Fruit fly (Drosophila melanogaster) whole organism, wandering third instar larva: ENCODE results near the gene CG2924.

Experiments used
- Abd-B ChIP-seq: fragments of >200 bp; optimal IDR thresholded peaks from 2 replicates; lab custom pipeline; 2017; ENCODE audit warnings: missing biosample characterization, missing genetic modification characterization
- CG9705 ChIP-seq: fragments of 200-800 bp; sonication (Bioruptor generic); optimal IDR thresholded peaks from 2 replicates; lab custom pipeline; 2018; ENCODE audit warnings: missing biosample characterization, mild to moderate bottlenecking, missing genetic modification characterization
- CrebA ChIP-seq: fragments of 200-800 bp; sonication (Bioruptor generic); optimal IDR thresholded peaks from 2 replicates; lab custom pipeline; 2016; ENCODE audit warnings: missing biosample characterization, mild to moderate bottlenecking, missing genetic modification characterization, borderline replicate concordance
- Dfd ChIP-seq: fragments of >200 bp; optimal IDR thresholded peaks from 2 replicates; lab custom pipeline; 2017; ENCODE audit warnings: missing biosample characterization, missing genetic modification characterization
- Dif ChIP-seq: fragments of 200-275, 200-300 bp; sonication (Bioruptor generic); optimal IDR thresholded peaks from 2 replicates; lab custom pipeline; 2018; ENCODE audit warnings: missing biosample characterization, missing genetic modification characterization; ENCODE audit not compliant: partially characterized antibody
- GATAd ChIP-seq: sonication (Bioruptor generic); optimal IDR thresholded peaks from 2 replicates; lab custom pipeline; 2016; ENCODE audit warnings: missing biosample characterization, missing genetic modification characterization
- HLH106 ChIP-seq: fragments of 200-800 bp; optimal IDR thresholded peaks from 3 replicates; lab custom pipeline; 2019; ENCODE audit warnings: missing biosample characterization, mild to moderate bottlenecking, missing genetic modification characterization, moderate library complexity
- Hnf4 ChIP-seq: fragments of 200-800 bp; sonication (Bioruptor generic); optimal IDR thresholded peaks from 2 replicates; lab custom pipeline; 2016; ENCODE audit warnings: missing biosample characterization, mild to moderate bottlenecking, missing genetic modification characterization
- Hr78 ChIP-seq: fragments of >200 bp; optimal IDR thresholded peaks from 2 replicates; lab custom pipeline; 2017; ENCODE audit warnings: missing biosample characterization, missing genetic modification characterization
- Hr83 ChIP-seq: fragments of 200-300 bp; sonication (Bioruptor generic); optimal IDR thresholded peaks from 2 replicates; lab custom pipeline; 2016; ENCODE audit warnings: missing biosample characterization, mild to moderate bottlenecking, missing genetic modification characterization, moderate library complexity; ENCODE audit not compliant: poor library complexity, severe bottlenecking
- Jra ChIP-seq: sonication (Bioruptor generic); optimal IDR thresholded peaks from 2 replicates; lab custom pipeline; 2016; ENCODE audit warnings: missing biosample characterization, missing genetic modification characterization
- Myc ChIP-seq: fragments of >200 bp; optimal IDR thresholded peaks from 2 replicates; lab custom pipeline; 2017
- N ChIP-seq: fragments of >200 bp; optimal IDR thresholded peaks from 2 replicates; lab custom pipeline; 2018; ENCODE audit warnings: missing biosample characterization, missing external identifiers, missing genetic modification characterization
- OdsH ChIP-seq: fragments of 200-800 bp; sonication (Bioruptor generic); optimal IDR thresholded peaks from 2 replicates; lab custom pipeline; 2016; ENCODE audit warnings: missing biosample characterization, mild to moderate bottlenecking, missing genetic modification characterization
- Rel ChIP-seq, 2 experiments: fragments of 200-800 bp; sonication (Bioruptor generic) in 1 of 2; optimal IDR thresholded peaks; 2 replicates in 1 of 2; 3 replicates in 1 of 2; lab custom pipeline; 2016 to 2019; ENCODE audit warnings: mild to moderate bottlenecking in 2 of 2, missing biosample characterization in 2 of 2, missing genetic modification characterization in 2 of 2, moderate library complexity in 1 of 2
- Vsx2 ChIP-seq: fragments of 200-300, 225-300 bp; sonication (Bioruptor generic); optimal IDR thresholded peaks from 2 replicates; lab custom pipeline; 2018; ENCODE audit warnings: missing biosample characterization, missing genetic modification characterization; ENCODE audit not compliant: partially characterized antibody
- br ChIP-seq: fragments of 200-800 bp; sonication (Bioruptor generic); optimal IDR thresholded peaks from 2 replicates; lab custom pipeline; 2016; ENCODE audit warnings: missing biosample characterization, missing genetic modification characterization
- dmrt93B ChIP-seq: fragments of 200-800 bp; sonication (Bioruptor generic); optimal IDR thresholded peaks from 2 replicates; lab custom pipeline; 2018; ENCODE audit warnings: missing biosample characterization, mild to moderate bottlenecking, missing genetic modification characterization
- dsf ChIP-seq: sonication (Bioruptor generic); optimal IDR thresholded peaks from 2 replicates; lab custom pipeline; 2016; ENCODE audit warnings: missing biosample characterization, missing genetic modification characterization, borderline replicate concordance
- ey ChIP-seq: fragments of 200-800 bp; sonication (Bioruptor generic); optimal IDR thresholded peaks from 2 replicates; lab custom pipeline; 2016; ENCODE audit warnings: missing biosample characterization, missing genetic modification characterization
- foxo ChIP-seq, 2 experiments: fragments of 200-800 bp; sonication (Bioruptor generic); optimal IDR thresholded peaks; 2 replicates in 1 of 2; 3 replicates in 1 of 2; lab custom pipeline; 2016 to 2017; ENCODE audit warnings: missing biosample characterization in 2 of 2, missing genetic modification characterization in 2 of 2
- fru ChIP-seq: fragments of 200-800 bp; sonication (Bioruptor generic); optimal IDR thresholded peaks from 3 replicates; lab custom pipeline; 2016; ENCODE audit warnings: missing biosample characterization, mild to moderate bottlenecking, missing genetic modification characterization
- jim ChIP-seq: fragments of 175-275, 200-325 bp; sonication (Bioruptor generic); optimal IDR thresholded peaks from 2 replicates; lab custom pipeline; 2016; ENCODE audit warnings: missing biosample characterization, mild to moderate bottlenecking, missing genetic modification characterization
- lola ChIP-seq: fragments of >200 bp; optimal IDR thresholded peaks from 2 replicates; lab custom pipeline; 2017; ENCODE audit warnings: missing biosample characterization, missing genetic modification characterization
- pan ChIP-seq: fragments of >200 bp; optimal IDR thresholded peaks from 2 replicates; lab custom pipeline; 2017
- rgr ChIP-seq: fragments of 200-800 bp; sonication (Bioruptor generic); optimal IDR thresholded peaks from 3 replicates; lab custom pipeline; 2016; ENCODE audit warnings: missing biosample characterization, mild to moderate bottlenecking, missing genetic modification characterization
- sv ChIP-seq: fragments of 200-800 bp; sonication (Bioruptor generic); optimal IDR thresholded peaks from 3 replicates; lab custom pipeline; 2016; ENCODE audit warnings: missing biosample characterization, missing genetic modification characterization
- usp ChIP-seq: fragments of >200 bp; optimal IDR thresholded peaks from 2 replicates; lab custom pipeline; 2017; ENCODE audit warnings: missing biosample characterization, missing genetic modification characterization
- woc ChIP-seq: sonication (Bioruptor generic); optimal IDR thresholded peaks from 2 replicates; lab custom pipeline; 2016; ENCODE audit warnings: missing biosample characterization, mild to moderate bottlenecking, missing genetic modification characterization

CG2924 gene

dm6 chrX:2221598-2221997, 49.0 kb downstream of the CG2924 start:
- TF ChIP-seq br (GFP tag; lab: Kevin White, UChicago) (no peak), Dfd (GFP tag; lab: Kevin White, UChicago) (no peak), Myc (lab: Kevin White, UChicago) (no peak), ey (GFP tag; lab: Kevin White, UChicago) (no peak), Hr78 (no peak), CrebA (GFP tag; lab: Kevin White, UChicago) (no peak), OdsH (GFP tag; lab: Kevin White, UChicago) (no peak), Hnf4 (GFP tag; lab: Kevin White, UChicago) (no peak), Hr83 (GFP tag; lab: Kevin White, UChicago) (no peak), HLH106 (tag; lab: Kevin White, UChicago) (no peak), Abd-B (no peak), Rel (GFP tag; optimal IDR thresholded peaks at IDR 0.05; lab: Kevin White, UChicago) (no peak), Rel (tag; optimal IDR thresholded peaks at IDR 0.05; lab: Kevin White, UChicago) (no peak), rgr (no peak), foxo (GFP tag; optimal IDR thresholded peaks at IDR 0.05; lab: Kevin White, UChicago) (no peak), sv (GFP tag; lab: Kevin White, UChicago) (no peak), Dif (GFP tag; lab: Kevin White, UChicago) (no peak)
- TF ChIP-seq, all 38 proteins: peak for 0

- no peak for TF ChIP-seq GATAd (GFP tag; lab: Kevin White, UChicago)
- no peak for TF ChIP-seq CrebA (GFP tag; lab: Kevin White, UChicago)
- TF ChIP-seq rgr = no peak
- TF ChIP-seq lola = no peak
- TF ChIP-seq dsf (GFP tag; lab: Kevin White, UChicago) = no peak
- TF ChIP-seq Abd-B = no peak
- no peak for TF ChIP-seq Jra
- no peak for TF ChIP-seq Vsx2 (GFP tag; lab: Kevin White, UChicago)
- TF ChIP-seq Dfd (GFP tag; lab: Kevin White, UChicago) = no peak
- no peak for TF ChIP-seq dmrt93B (GFP tag; lab: Kevin White, UChicago)
- TF ChIP-seq fru (GFP tag; lab: Kevin White, UChicago) = no peak
- no peak for TF ChIP-seq jim (GFP tag; lab: Kevin White, UChicago)
- TF ChIP-seq N = no peak
- no peak for TF ChIP-seq usp (GFP tag; lab: Kevin White, UChicago)
- TF ChIP-seq OdsH (GFP tag; lab: Kevin White, UChicago) = no peak
Measured at dm6 chrX:2219899-2220298, 50.7 kb downstream of the CG2924 start.

dm6 chrX:2219246-2219645, 51.3 kb downstream of the CG2924 start:
- TF ChIP-seq CG9705 (no peak), br (GFP tag; lab: Kevin White, UChicago) (no peak), sv (GFP tag; lab: Kevin White, UChicago) (no peak), Jra (no peak)

dm6 chrX:2218455-2218854, 52.1 kb downstream of the CG2924 start:
- TF ChIP-seq woc (GFP tag; lab: Kevin White, UChicago) = no peak
- TF ChIP-seq CG9705 = no peak
- no peak for TF ChIP-seq HLH106 (tag; lab: Kevin White, UChicago)
- no peak for TF ChIP-seq pan
- no peak for TF ChIP-seq jim (GFP tag; lab: Kevin White, UChicago)
- TF ChIP-seq Abd-B = no peak
- TF ChIP-seq, all 38 proteins: peak for 0
